Fruit fly (Drosophila melanogaster): ENCODE data around the gene Obp69a.

DNA sequence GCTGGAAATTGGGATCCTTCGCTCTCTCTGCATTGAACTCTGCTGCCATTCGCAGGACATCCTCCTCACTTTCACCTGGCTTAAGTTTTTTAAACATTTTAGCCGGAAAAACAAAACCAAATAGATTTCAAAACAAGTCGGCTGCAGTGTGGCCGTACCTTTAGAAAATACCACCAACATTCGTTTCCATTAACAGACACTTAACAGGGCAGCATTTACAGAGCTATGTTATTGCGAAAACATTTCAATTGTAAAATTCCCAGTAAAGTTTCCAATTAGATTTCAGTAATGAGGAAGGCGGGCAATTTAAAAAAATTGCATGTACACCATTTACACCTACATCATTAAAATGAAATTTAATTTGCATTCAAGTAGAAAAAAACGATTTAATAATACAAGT is 3.2 kb downstream of the Obp69a start, which contains the start of gene CG32104:
- no peak for TF ChIP-seq CG17912 (GFP tag; optimal IDR thresholded peaks at IDR 0.05)
- no peak for TF ChIP-seq CG17568 (GFP tag; optimal IDR thresholded peaks at IDR 0.05)
- TF ChIP-seq CG31224 (GFP tag; IDR thresholded peaks at IDR 0.05): no peak
- TF ChIP-seq lilli (GFP tag; optimal IDR thresholded peaks at IDR 0.05): no peak
- TF ChIP-seq wdn (GFP tag; IDR thresholded peaks at IDR 0.05): no peak
- no peak for TF ChIP-seq CG6689 (GFP tag; IDR thresholded peaks at IDR 0.05)
- no peak for TF ChIP-seq CG9817 (tag; optimal IDR thresholded peaks at IDR 0.05)
- TF ChIP-seq gsb-n (tag; optimal IDR thresholded peaks at IDR 0.05): no peak
- no peak for TF ChIP-seq CG14860 (GFP tag; IDR thresholded peaks at IDR 0.05; ENCODE audit: partially characterized antibody)
- no peak for TF ChIP-seq CG4820 (GFP tag; optimal IDR thresholded peaks at IDR 0.05)
- TF ChIP-seq gcm (GFP tag; optimal IDR thresholded peaks at IDR 0.05): no peak
